Worm (Caenorhabditis elegans): ENCODE results near the gene shk-1.

shk-1 gene

ce11 chrII:9775790-9776189 is 17.8 kb downstream of the shk-1 start, which contains the start of gene T10B9.9:
Gene T10B9.9, minus strand, starts transcription at chrII:9775890.
- no peak for TF ChIP-seq lin-32 (GFP tag; optimal IDR thresholded peaks at IDR 0.05)
- TF ChIP-seq zip-8 (tag; optimal IDR thresholded peaks at IDR 0.05), result peak; percentile 59
- TF ChIP-seq unc-62 (GFP tag; optimal IDR thresholded peaks at IDR 0.05), result no peak
- no peak for TF ChIP-seq pha-4 (tag; optimal IDR thresholded peaks at IDR 0.05)
- TF ChIP-seq ceh-43 (GFP tag; optimal IDR thresholded peaks at IDR 0.05), result no peak
- no peak for TF ChIP-seq M03D4.4 (tag; optimal IDR thresholded peaks at IDR 0.05)
- no peak for TF ChIP-seq unc-39 (tag; optimal IDR thresholded peaks at IDR 0.05)
- no peak for TF ChIP-seq lsy-2 (tag; optimal IDR thresholded peaks at IDR 0.05)

ce11 chrII:9778495-9778894 is 20.5 kb downstream of the shk-1 start:
- TF ChIP-seq unc-62 (GFP tag; optimal IDR thresholded peaks at IDR 0.05), result no peak
- TF ChIP-seq bed-3 (GFP tag; optimal IDR thresholded peaks at IDR 0.05), result no peak
- TF ChIP-seq nhr-12 (tag; optimal IDR thresholded peaks at IDR 0.05), result no peak
- TF ChIP-seq ces-1 (GFP tag; optimal IDR thresholded peaks at IDR 0.05), result no peak
- TF ChIP-seq nhr-2 (tag; optimal IDR thresholded peaks at IDR 0.05), result no peak
- no peak for TF ChIP-seq ham-2 (GFP tag; optimal IDR thresholded peaks at IDR 0.05)
- TF ChIP-seq nhr-76 (tag; optimal IDR thresholded peaks at IDR 0.05), result no peak
- no peak for TF ChIP-seq pha-4 (tag; optimal IDR thresholded peaks at IDR 0.05)
- TF ChIP-seq zip-8 (tag; optimal IDR thresholded peaks at IDR 0.05), result no peak
- TF ChIP-seq lin-13 (tag; optimal IDR thresholded peaks at IDR 0.05), result no peak
- no peak for TF ChIP-seq M03D4.4 (tag; optimal IDR thresholded peaks at IDR 0.05)
- no peak for TF ChIP-seq ceh-43 (GFP tag; optimal IDR thresholded peaks at IDR 0.05)
- TF ChIP-seq sem-2 (GFP tag; optimal IDR thresholded peaks at IDR 0.05), result no peak
- no peak for TF ChIP-seq mep-1 (tag; optimal IDR thresholded peaks at IDR 0.05)
- no peak for TF ChIP-seq hlh-1 (tag; optimal IDR thresholded peaks at IDR 0.05)
- no peak for TF ChIP-seq blmp-1 (tag; optimal IDR thresholded peaks at IDR 0.05)

ce11 chrII:9781842-9782241 is 23.8 kb downstream of the shk-1 start, which contains the start of gene cyp-13A1:
Gene cyp-13A1, minus strand, starts transcription at chrII:9781997.
- TF ChIP-seq flh-1 (GFP tag; optimal IDR thresholded peaks at IDR 0.05) (no peak), M03D4.4 (tag; optimal IDR thresholded peaks at IDR 0.05) (no peak), sptf-1 (tag; optimal IDR thresholded peaks at IDR 0.05) (no peak), ham-2 (GFP tag; optimal IDR thresholded peaks at IDR 0.05) (no peak), elt-3 (tag; optimal IDR thresholded peaks at IDR 0.05) (no peak), lsy-2 (tag; optimal IDR thresholded peaks at IDR 0.05) (no peak), unc-62 (GFP tag; optimal IDR thresholded peaks at IDR 0.05) (no peak), lin-13 (tag; optimal IDR thresholded peaks at IDR 0.05) (no peak), ceh-83 (GFP tag; optimal IDR thresholded peaks at IDR 0.05) (no peak), cnd-1 (tag; optimal IDR thresholded peaks at IDR 0.05) (no peak), nhr-28 (tag; optimal IDR thresholded peaks at IDR 0.05) (no peak), nhr-2 (tag; optimal IDR thresholded peaks at IDR 0.05) (no peak), hlh-1 (tag; optimal IDR thresholded peaks at IDR 0.05) (no peak), unc-120 (tag; optimal IDR thresholded peaks at IDR 0.05; ENCODE audit: poor library complexity, severe bottlenecking) (no peak), ceh-43 (GFP tag; optimal IDR thresholded peaks at IDR 0.05) (no peak), mab-5 (tag; optimal IDR thresholded peaks at IDR 0.05) (no peak), zip-8 (tag; optimal IDR thresholded peaks at IDR 0.05) (no peak), drap-1 (GFP tag; optimal IDR thresholded peaks at IDR 0.05) (no peak), ztf-11 (tag; optimal IDR thresholded peaks at IDR 0.05) (no peak)

ce11 chrII:9782337-9782736 is 24.3 kb downstream of the shk-1 start, which contains the start of gene T10B9.14:
Gene T10B9.14, minus strand, starts transcription at chrII:9782437.
- TF ChIP-seq nhr-12 (tag; optimal IDR thresholded peaks at IDR 0.05), result no peak
- no peak for TF ChIP-seq ces-1 (GFP tag; optimal IDR thresholded peaks at IDR 0.05)
- no peak for TF ChIP-seq elt-3 (tag; optimal IDR thresholded peaks at IDR 0.05)
- TF ChIP-seq ceh-39 (tag; optimal IDR thresholded peaks at IDR 0.05), result no peak
- no peak for TF ChIP-seq mep-1 (tag; optimal IDR thresholded peaks at IDR 0.05)
- TF ChIP-seq ceh-43 (GFP tag; optimal IDR thresholded peaks at IDR 0.05), result no peak
- TF ChIP-seq pha-4 (tag; optimal IDR thresholded peaks at IDR 0.05), result no peak
- TF ChIP-seq ham-2 (GFP tag; optimal IDR thresholded peaks at IDR 0.05), result no peak
- no peak for TF ChIP-seq nhr-2 (tag; optimal IDR thresholded peaks at IDR 0.05)

- no peak for TF ChIP-seq lin-32 (GFP tag; optimal IDR thresholded peaks at IDR 0.05)
- no peak for TF ChIP-seq nhr-12 (tag; optimal IDR thresholded peaks at IDR 0.05)
- no peak for TF ChIP-seq nhr-28 (tag; optimal IDR thresholded peaks at IDR 0.05)
- no peak for TF ChIP-seq pha-4 (tag; optimal IDR thresholded peaks at IDR 0.05)
- TF ChIP-seq tbx-8 (GFP tag; optimal IDR thresholded peaks at IDR 0.05), result no peak
Observed at ce11 chrII:9786215-9786614, 28.2 kb downstream of the shk-1 start.
